Fruit fly (Drosophila melanogaster) whole organism, wandering third instar larva: ENCODE data around the gene CG9257.

Source experiments
- Dfd ChIP-seq: fragments of >200 bp; optimal IDR thresholded peaks from 2 replicates; lab custom pipeline; 2017; ENCODE audit warnings: missing biosample characterization, missing genetic modification characterization
- Dif ChIP-seq: fragments of 200-275, 200-300 bp; sonication (Bioruptor generic); optimal IDR thresholded peaks from 2 replicates; lab custom pipeline; 2018; ENCODE audit warnings: missing biosample characterization, missing genetic modification characterization; ENCODE audit not compliant: partially characterized antibody
- GATAd ChIP-seq: sonication (Bioruptor generic); optimal IDR thresholded peaks from 2 replicates; lab custom pipeline; 2016; ENCODE audit warnings: missing biosample characterization, missing genetic modification characterization
- Hnf4 ChIP-seq: fragments of 200-800 bp; sonication (Bioruptor generic); optimal IDR thresholded peaks from 2 replicates; lab custom pipeline; 2016; ENCODE audit warnings: missing biosample characterization, mild to moderate bottlenecking, missing genetic modification characterization
- Hr78 ChIP-seq: fragments of >200 bp; optimal IDR thresholded peaks from 2 replicates; lab custom pipeline; 2017; ENCODE audit warnings: missing biosample characterization, missing genetic modification characterization
- Hr83 ChIP-seq: fragments of 200-300 bp; sonication (Bioruptor generic); optimal IDR thresholded peaks from 2 replicates; lab custom pipeline; 2016; ENCODE audit warnings: missing biosample characterization, mild to moderate bottlenecking, missing genetic modification characterization, moderate library complexity; ENCODE audit not compliant: poor library complexity, severe bottlenecking
- Jra ChIP-seq: sonication (Bioruptor generic); optimal IDR thresholded peaks from 2 replicates; lab custom pipeline; 2016; ENCODE audit warnings: missing biosample characterization, missing genetic modification characterization
- Mio ChIP-seq: sonication (Bioruptor generic); optimal IDR thresholded peaks from 2 replicates; lab custom pipeline; 2016; ENCODE audit warnings: missing biosample characterization, missing genetic modification characterization
- Myc ChIP-seq: fragments of >200 bp; optimal IDR thresholded peaks from 2 replicates; lab custom pipeline; 2017
- N ChIP-seq: fragments of >200 bp; optimal IDR thresholded peaks from 2 replicates; lab custom pipeline; 2018; ENCODE audit warnings: missing biosample characterization, missing external identifiers, missing genetic modification characterization
- OdsH ChIP-seq: fragments of 200-800 bp; sonication (Bioruptor generic); optimal IDR thresholded peaks from 2 replicates; lab custom pipeline; 2016; ENCODE audit warnings: missing biosample characterization, mild to moderate bottlenecking, missing genetic modification characterization
- Rel ChIP-seq, 2 experiments: fragments of 200-800 bp; sonication (Bioruptor generic) in 1 of 2; optimal IDR thresholded peaks; 2 replicates in 1 of 2; 3 replicates in 1 of 2; lab custom pipeline; 2016 to 2019; ENCODE audit warnings: mild to moderate bottlenecking in 2 of 2, missing biosample characterization in 2 of 2, missing genetic modification characterization in 2 of 2, moderate library complexity in 1 of 2
- Sp1 ChIP-seq: fragments of 200-800 bp; sonication (Bioruptor generic); optimal IDR thresholded peaks from 3 replicates; lab custom pipeline; 2019; ENCODE audit warnings: missing biosample characterization, mild to moderate bottlenecking, missing genetic modification characterization, moderate library complexity
- Vsx2 ChIP-seq: fragments of 200-300, 225-300 bp; sonication (Bioruptor generic); optimal IDR thresholded peaks from 2 replicates; lab custom pipeline; 2018; ENCODE audit warnings: missing biosample characterization, missing genetic modification characterization; ENCODE audit not compliant: partially characterized antibody
- br ChIP-seq: fragments of 200-800 bp; sonication (Bioruptor generic); optimal IDR thresholded peaks from 2 replicates; lab custom pipeline; 2016; ENCODE audit warnings: missing biosample characterization, missing genetic modification characterization
- dl ChIP-seq, 2 experiments: fragments of 175-275, 200-275 bp in 1 of 2; fragments of 200-275 bp in 1 of 2; sonication (Bioruptor generic); optimal IDR thresholded peaks; lab custom pipeline; 2018; ENCODE audit warnings: mild to moderate bottlenecking in 2 of 2, missing biosample characterization in 2 of 2, missing genetic modification characterization in 2 of 2, moderate library complexity in 2 of 2; ENCODE audit not compliant: partially characterized antibody in 2 of 2, insufficient read depth in 1 of 2
- dsf ChIP-seq: sonication (Bioruptor generic); optimal IDR thresholded peaks from 2 replicates; lab custom pipeline; 2016; ENCODE audit warnings: missing biosample characterization, missing genetic modification characterization, borderline replicate concordance
- ey ChIP-seq: fragments of 200-800 bp; sonication (Bioruptor generic); optimal IDR thresholded peaks from 2 replicates; lab custom pipeline; 2016; ENCODE audit warnings: missing biosample characterization, missing genetic modification characterization
- fru ChIP-seq: fragments of 200-800 bp; sonication (Bioruptor generic); optimal IDR thresholded peaks from 3 replicates; lab custom pipeline; 2016; ENCODE audit warnings: missing biosample characterization, mild to moderate bottlenecking, missing genetic modification characterization
- h ChIP-seq: fragments of 200-800 bp; sonication (Bioruptor generic); optimal IDR thresholded peaks from 3 replicates; lab custom pipeline; 2016; ENCODE audit warnings: missing biosample characterization, mild to moderate bottlenecking, missing genetic modification characterization
- jim ChIP-seq: fragments of 175-275, 200-325 bp; sonication (Bioruptor generic); optimal IDR thresholded peaks from 2 replicates; lab custom pipeline; 2016; ENCODE audit warnings: missing biosample characterization, mild to moderate bottlenecking, missing genetic modification characterization
- lola ChIP-seq: fragments of >200 bp; optimal IDR thresholded peaks from 2 replicates; lab custom pipeline; 2017; ENCODE audit warnings: missing biosample characterization, missing genetic modification characterization
- pan ChIP-seq: fragments of >200 bp; optimal IDR thresholded peaks from 2 replicates; lab custom pipeline; 2017
- psq ChIP-seq: fragments of 200-800 bp; sonication (Bioruptor generic); optimal IDR thresholded peaks from 3 replicates; lab custom pipeline; 2017; ENCODE audit warnings: missing biosample characterization, mild to moderate bottlenecking, missing genetic modification characterization, moderate library complexity
- rgr ChIP-seq: fragments of 200-800 bp; sonication (Bioruptor generic); optimal IDR thresholded peaks from 3 replicates; lab custom pipeline; 2016; ENCODE audit warnings: missing biosample characterization, mild to moderate bottlenecking, missing genetic modification characterization
- sage ChIP-seq: fragments of 200-800 bp; sonication (Bioruptor generic); optimal IDR thresholded peaks from 2 replicates; lab custom pipeline; 2016; ENCODE audit warnings: missing biosample characterization, mild to moderate bottlenecking, missing genetic modification characterization
- sv ChIP-seq: fragments of 200-800 bp; sonication (Bioruptor generic); optimal IDR thresholded peaks from 3 replicates; lab custom pipeline; 2016; ENCODE audit warnings: missing biosample characterization, missing genetic modification characterization
- tai ChIP-seq: sonication (Bioruptor generic); optimal IDR thresholded peaks from 2 replicates; lab custom pipeline; 2016; ENCODE audit warnings: missing biosample characterization, missing genetic modification characterization
- woc ChIP-seq: sonication (Bioruptor generic); optimal IDR thresholded peaks from 2 replicates; lab custom pipeline; 2016; ENCODE audit warnings: missing biosample characterization, mild to moderate bottlenecking, missing genetic modification characterization

CG9257 gene

dm6 chr2L:21115687-21116086 lies 13.1 kb downstream of the CG9257 start:
- TF ChIP-seq psq (GFP tag; lab: Kevin White, UChicago) (no peak), h (no peak), ey (GFP tag; lab: Kevin White, UChicago) (no peak), Jra (GFP tag; lab: Kevin White, UChicago) (no peak), lola (GFP tag; lab: Kevin White, UChicago) (no peak), N (GFP tag; lab: Kevin White, UChicago) (no peak), Sp1 (no peak), Rel (GFP tag; optimal IDR thresholded peaks at IDR 0.05; lab: Kevin White, UChicago) (no peak), Rel (tag; optimal IDR thresholded peaks at IDR 0.05; lab: Kevin White, UChicago) (no peak), jim (GFP tag; lab: Kevin White, UChicago) (no peak), OdsH (GFP tag; lab: Kevin White, UChicago) (no peak), rgr (GFP tag; lab: Kevin White, UChicago) (no peak), br (GFP tag; lab: Kevin White, UChicago) (no peak), sv (no peak), Hnf4 (GFP tag; lab: Kevin White, UChicago) (no peak)
- TF ChIP-seq, all 38 proteins: peak for 0

dm6 chr2L:21135764-21136163 lies 33.2 kb downstream of the CG9257 start:
- TF ChIP-seq Mio (GFP tag; lab: Kevin White, UChicago) = no peak
- TF ChIP-seq h = no peak
- TF ChIP-seq tai (GFP tag; lab: Kevin White, UChicago) = no peak
- TF ChIP-seq GATAd (GFP tag; lab: Kevin White, UChicago) = no peak
- TF ChIP-seq dsf (GFP tag; lab: Kevin White, UChicago) = no peak
- TF ChIP-seq dl (GFP tag; optimal IDR thresholded peaks at IDR 0.05; lab: Kevin White, UChicago; ENCODE audit: insufficient read depth in 1 of 2, partially characterized antibody in 2 of 2) = no peak
- no peak for TF ChIP-seq N (GFP tag; lab: Kevin White, UChicago)
- TF ChIP-seq Dfd (GFP tag; lab: Kevin White, UChicago) = no peak

dm6 chr2L:21141714-21142500 lies 39.4 kb downstream of the CG9257 start, which contains the start of gene Dap160:
Gene Dap160 (minus strand): TSS chr2L:21142347.
- TF ChIP-seq sage (GFP tag; lab: Kevin White, UChicago) (peak; percentile 45), Rel (GFP tag; optimal IDR thresholded peaks at IDR 0.05; lab: Kevin White, UChicago) (no peak), Rel (tag; optimal IDR thresholded peaks at IDR 0.05; lab: Kevin White, UChicago) (peak; percentile 85), sv (no peak), Myc (no peak), dl (GFP tag; optimal IDR thresholded peaks at IDR 0.05; lab: Kevin White, UChicago; ENCODE audit: insufficient read depth in 1 of 2, partially characterized antibody in 2 of 2) (peak in 1 of 2 experiments; percentile 49), woc (peak; percentile 7), Hr78 (no peak), Hr83 (peak; percentile 63), Dfd (GFP tag; lab: Kevin White, UChicago) (no peak), Jra (GFP tag; lab: Kevin White, UChicago) (peak; percentile 26), rgr (GFP tag; lab: Kevin White, UChicago) (no peak), Hnf4 (GFP tag; lab: Kevin White, UChicago) (peak; percentile 53), N (GFP tag; lab: Kevin White, UChicago) (no peak), fru (GFP tag; lab: Kevin White, UChicago) (no peak), psq (GFP tag; lab: Kevin White, UChicago) (no peak), Dif (GFP tag; lab: Kevin White, UChicago) (no peak), lola (GFP tag; lab: Kevin White, UChicago) (no peak), Mio (GFP tag; lab: Kevin White, UChicago) (no peak), Sp1 (no peak)

- TF ChIP-seq psq (GFP tag; lab: Kevin White, UChicago) (no peak), N (GFP tag; lab: Kevin White, UChicago) (no peak), Hr78 (no peak), Vsx2 (no peak), dl (GFP tag; optimal IDR thresholded peaks at IDR 0.05; lab: Kevin White, UChicago; ENCODE audit: insufficient read depth in 1 of 2, partially characterized antibody in 2 of 2) (no peak), pan (lab: Kevin White, UChicago) (no peak), Jra (GFP tag; lab: Kevin White, UChicago) (no peak), jim (GFP tag; lab: Kevin White, UChicago) (no peak)
These were observed 39.9 kb downstream of the CG9257 start for dm6 chr2L:21142501-21142849.
